Worm (Caenorhabditis elegans) whole organism, L2 larva: ENCODE data around the gene T05A8.11.

Experiments used
- lin-39 ChIP-seq: fragments of 150-350 bp; optimal IDR thresholded peaks from 2 replicates; lab custom pipeline; 2014; ENCODE audit warnings: missing biosample characterization, missing genetic modification reagents, missing genetic modification characterization
- lsy-2 ChIP-seq, 2 experiments: fragments of 150-350 bp in 1 of 2; sonication (generic microtip) in 1 of 2; optimal IDR thresholded peaks; 2 replicates each; lab custom pipeline; 2014 to 2017; ENCODE audit warnings: missing biosample characterization in 2 of 2, missing genetic modification characterization in 2 of 2
- mdl-1 ChIP-seq, 2 experiments: fragments of 150-350 bp in 1 of 2; sonication (generic microtip) in 1 of 2; optimal IDR thresholded peaks; 2 replicates each; lab custom pipeline; 2017; ENCODE audit warnings: missing biosample characterization in 2 of 2, missing genetic modification characterization in 2 of 2
- nhr-11 ChIP-seq: fragments of 150-350 bp; optimal IDR thresholded peaks from 2 replicates; lab custom pipeline; 2014; ENCODE audit warnings: missing biosample characterization, missing genetic modification characterization
- snpc-4 ChIP-seq: fragments of 150-350 bp; optimal IDR thresholded peaks from 2 replicates; lab custom pipeline; 2014; ENCODE audit warnings: missing biosample characterization, missing genetic modification characterization

- no peak for TF ChIP-seq lin-39
- no peak for TF ChIP-seq nhr-11 (tag; lab: Kevin White, UChicago)
- no peak for TF ChIP-seq snpc-4 (tag; lab: Kevin White, UChicago)
- no peak for TF ChIP-seq lsy-2 (tag; optimal IDR thresholded peaks at IDR 0.05; lab: Kevin White, UChicago)
- no peak for TF ChIP-seq mdl-1 (tag; optimal IDR thresholded peaks at IDR 0.05; lab: Kevin White, UChicago)
These were observed 6.2 kb downstream of the T05A8.11 start for ce11 chrII:2719212-2719611.
